Worm (Caenorhabditis elegans) whole organism, L4/young adult: Measurements from ENCODE around the gene prx-14.
"Not testable (repeated sequence)": the region's sequence is repeated elsewhere in the genome, so short reads cannot be mapped to it uniquely, and the experiment has no call there.

Source experiments
- W03F9.2 ChIP-seq: fragments of 150-350 bp; optimal IDR thresholded peaks from 2 replicates; lab custom pipeline; 2014; ENCODE audit warnings: missing biosample characterization, missing genetic modification characterization
- dao-5 ChIP-seq: sonication (generic microtip); optimal IDR thresholded peaks from 2 replicates; lab custom pipeline; 2016; ENCODE audit warnings: missing genotype, missing genetic modification characterization, moderate library complexity, missing compliant biosample characterization
- him-1 ChIP-seq: sonication (generic microtip); optimal IDR thresholded peaks from 2 replicates; lab custom pipeline; 2016; ENCODE audit warnings: missing genotype, missing genetic modification reagents, missing genetic modification characterization, missing compliant biosample characterization

Gene prx-14

DNA sequence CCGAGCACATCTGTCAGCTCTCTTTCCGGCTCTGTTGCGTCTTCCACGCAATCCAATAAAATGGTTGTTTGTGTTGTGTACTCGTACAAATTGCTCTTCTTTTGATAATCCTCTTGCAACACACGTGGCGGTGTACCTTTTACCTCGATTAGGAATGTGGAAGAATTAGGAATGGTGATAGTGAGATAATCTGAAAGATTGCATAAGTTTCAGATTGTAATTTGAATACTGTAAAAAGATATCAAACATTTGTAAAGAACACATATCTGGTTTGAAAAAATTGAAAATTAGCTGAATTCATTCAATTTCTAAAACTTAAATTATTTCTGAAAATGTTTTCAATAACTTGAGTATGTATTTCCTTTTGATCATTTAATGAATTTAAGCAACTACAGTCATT, 18.1 kb upstream of the prx-14 start, which contains the start of gene C08F8.6:
TSS of gene C08F8.6 (minus strand) at position 101 of the 400 bp plus-strand sequence.
- TF ChIP-seq him-1: no peak
- no peak for TF ChIP-seq W03F9.2 (tag; lab: Kevin White, UChicago)
- TF ChIP-seq dao-5: no peak

DNA sequence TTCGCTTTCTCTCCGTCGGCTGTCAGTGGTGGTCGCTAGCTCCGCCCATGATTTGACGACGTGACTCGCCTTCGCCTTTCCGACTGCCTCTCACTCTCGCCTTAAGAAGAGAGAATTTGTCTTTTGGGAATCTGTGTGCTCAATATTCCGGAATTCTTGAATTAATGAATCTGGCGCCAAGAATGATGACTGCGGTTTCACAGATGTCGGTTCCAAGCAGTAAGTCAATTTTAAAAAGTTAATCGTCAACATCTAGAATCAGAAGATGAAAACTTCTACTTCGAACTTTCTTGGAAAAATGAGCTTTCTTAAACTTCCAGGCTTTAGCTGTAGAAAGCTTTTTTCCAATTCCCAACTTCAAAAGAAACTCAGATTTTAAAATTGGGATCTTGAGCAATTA, 13.3 kb upstream of the prx-14 start, which contains the start of gene nhr-67:
TSS of gene nhr-67 (plus strand) at position 97 of the 400 bp plus-strand sequence.
- no peak for TF ChIP-seq him-1
- TF ChIP-seq dao-5: no peak
- TF ChIP-seq W03F9.2 (tag; lab: Kevin White, UChicago): no peak

DNA sequence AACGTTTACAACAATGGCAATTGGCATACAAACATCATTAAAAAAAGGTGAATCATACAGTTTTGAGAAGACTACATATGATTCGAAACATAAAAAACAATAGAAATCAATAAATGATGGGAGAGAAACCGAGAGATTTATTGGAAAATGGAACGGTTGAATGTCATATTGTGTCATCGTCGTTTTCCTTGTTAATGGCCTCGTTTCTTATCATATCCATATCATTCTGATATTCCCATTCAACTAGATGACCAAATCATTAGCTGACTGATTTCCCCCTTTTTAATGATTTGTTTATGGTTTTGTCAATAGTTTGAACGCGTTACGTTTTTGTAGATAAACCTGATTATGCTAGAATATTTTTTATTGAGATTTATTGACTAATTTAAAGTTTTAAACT, 8.2 kb upstream of the prx-14 start:
- TF ChIP-seq W03F9.2 (tag; lab: Kevin White, UChicago): no peak
- no peak for TF ChIP-seq dao-5

DNA sequence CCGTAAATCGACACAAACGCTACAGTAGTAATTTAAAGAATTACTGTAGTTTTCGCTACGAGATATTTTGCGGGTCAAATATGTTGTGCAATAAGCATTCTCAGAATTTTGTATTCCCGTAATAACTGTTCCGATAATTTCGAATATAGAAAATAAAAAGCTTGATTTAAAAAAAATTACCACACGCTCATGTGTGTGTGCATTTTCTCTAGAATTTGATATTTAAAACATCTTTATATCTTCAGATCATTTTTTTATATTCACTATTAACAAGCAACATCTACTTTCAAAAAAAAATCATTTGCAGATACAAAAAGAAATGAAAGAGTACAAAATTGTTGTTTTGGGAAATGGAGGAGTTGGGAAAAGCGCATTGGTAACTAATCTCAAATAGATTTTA, 6.0 kb upstream of the prx-14 start, which contains the start of gene rap-3:
TSS of gene rap-3 (plus strand) at position 301 of the 400 bp plus-strand sequence.
- TF ChIP-seq dao-5 (no peak), W03F9.2 (tag; lab: Kevin White, UChicago) (no peak), him-1 (no peak)

DNA sequence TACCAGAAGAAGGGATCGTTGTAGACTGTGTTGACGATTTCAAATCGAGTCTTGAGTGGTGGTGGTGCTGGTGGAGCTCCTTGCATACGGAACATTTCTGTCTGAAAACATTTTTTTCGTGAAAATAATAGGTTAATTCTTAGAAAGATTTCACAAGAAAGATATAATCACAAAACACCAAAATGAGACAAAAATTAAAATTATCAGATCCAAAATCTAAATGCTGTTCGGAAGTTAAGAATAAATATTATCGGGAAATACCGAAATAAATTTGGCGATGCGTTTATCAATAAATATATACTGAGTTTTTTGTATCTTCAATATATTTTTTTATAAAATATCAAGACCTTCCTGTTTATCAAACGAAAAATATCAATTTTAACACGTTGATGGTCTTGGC, 4.4 kb upstream of the prx-14 start, which contains the start of gene C08F8.9:
TSS of gene C08F8.9 (minus strand) at position 101 of the 400 bp plus-strand sequence.
- TF ChIP-seq him-1 (no peak), dao-5 (no peak), W03F9.2 (tag; lab: Kevin White, UChicago) (no peak)

DNA sequence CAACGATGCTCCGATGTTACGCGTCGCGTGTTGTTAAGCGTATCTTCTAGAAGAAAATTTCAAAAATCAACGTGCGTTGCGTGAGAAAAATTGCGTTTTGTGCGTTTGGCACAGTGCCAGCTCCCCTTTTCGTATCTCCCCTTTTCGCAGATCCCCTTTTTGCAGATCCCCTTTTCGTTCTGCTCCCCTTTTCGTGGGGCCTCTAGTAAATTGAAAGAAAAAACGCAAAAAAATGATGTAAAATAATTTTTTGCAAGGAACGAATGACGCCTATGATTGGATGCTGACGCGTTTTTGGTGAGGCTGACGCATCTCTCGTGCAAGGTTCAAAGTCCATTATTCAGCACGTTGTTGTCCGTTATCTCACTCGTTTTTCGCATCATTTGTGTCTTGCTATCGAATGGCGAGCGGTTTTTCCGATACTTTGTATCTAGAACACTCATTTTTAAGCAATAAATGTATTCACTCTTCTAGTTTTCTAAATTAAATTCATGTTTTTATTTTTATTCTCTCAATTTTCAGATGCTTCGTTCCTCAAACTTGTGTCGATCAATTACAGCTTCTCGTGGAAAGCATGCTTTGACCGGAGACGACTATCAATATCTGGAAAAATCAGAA, 3.7 kb upstream of the prx-14 start, which contains the start of gene cpt-2:
TSS of gene cpt-2 (plus strand) at position 523 of the 618 bp plus-strand sequence.
- peak; percentile 77 for TF ChIP-seq W03F9.2 (tag; lab: Kevin White, UChicago)
- peak; percentile 25 for TF ChIP-seq him-1

DNA sequence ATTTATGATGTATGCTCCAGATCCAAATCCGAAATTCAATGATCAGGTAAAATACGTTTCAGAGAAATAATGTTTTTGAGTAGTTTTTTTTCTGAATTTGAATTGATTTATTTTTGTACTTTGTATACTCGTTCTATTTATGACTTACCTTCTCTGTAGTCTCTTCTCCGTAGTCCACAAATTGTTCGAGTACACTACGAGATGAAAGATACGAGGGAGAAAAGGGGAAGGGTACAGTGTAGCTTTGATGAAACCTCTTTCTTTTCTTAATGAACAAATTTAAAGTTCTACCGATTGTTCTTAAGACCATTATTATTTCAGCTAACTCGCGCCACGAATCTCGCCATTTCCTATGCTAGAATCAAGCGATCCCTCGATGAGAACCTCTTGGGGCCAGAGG, 2.9 kb upstream of the prx-14 start:
- TF ChIP-seq him-1 (no peak), W03F9.2 (tag; lab: Kevin White, UChicago) (no peak), dao-5 (no peak)

DNA sequence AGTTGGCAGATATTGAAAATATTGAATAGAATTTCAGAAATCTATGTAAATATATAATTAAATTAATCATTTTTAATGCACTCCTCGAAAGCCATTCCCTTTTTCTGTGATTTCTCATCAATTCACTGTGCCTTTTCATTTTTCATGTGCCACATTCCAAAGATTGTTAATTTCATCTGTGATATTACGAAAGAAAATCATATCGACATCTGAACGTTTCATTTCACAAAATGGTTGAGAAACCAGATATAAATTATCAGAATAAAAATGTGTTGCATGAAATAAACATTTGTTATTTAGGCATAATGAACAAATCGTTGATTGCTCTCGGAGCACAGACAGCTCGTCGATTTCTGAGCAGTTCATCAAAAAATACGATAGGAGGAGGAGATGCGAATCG, 1.1 kb downstream of the prx-14 start, which contains the start of gene nuaf-3:
TSS of gene nuaf-3 (plus strand) at position 301 of the 400 bp plus-strand sequence.
- no peak for TF ChIP-seq W03F9.2 (tag; lab: Kevin White, UChicago)
- TF ChIP-seq him-1: no peak
- TF ChIP-seq dao-5: no peak

DNA sequence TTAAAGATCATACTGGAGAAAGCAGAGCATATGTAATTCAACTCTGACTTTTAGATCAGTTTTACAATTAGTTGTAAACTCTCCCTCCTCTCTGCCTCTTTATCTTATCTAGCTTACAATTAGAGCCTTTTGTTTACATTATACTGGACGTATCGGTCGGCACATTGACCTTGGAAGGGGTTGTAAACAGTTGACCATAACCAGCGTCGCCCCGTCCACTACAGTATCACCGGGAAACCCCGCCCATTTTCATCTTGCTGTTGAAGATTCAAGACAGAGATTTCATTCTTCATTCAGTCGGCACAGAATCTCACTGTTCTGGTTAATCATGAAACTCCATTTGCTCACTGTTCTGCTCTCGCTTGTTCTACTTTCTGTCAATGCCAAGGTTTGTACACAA, 3.8 kb downstream of the prx-14 start, which contains the start of gene sdz-27:
TSS of gene sdz-27 (plus strand) at position 301 of the 400 bp plus-strand sequence.
- TF ChIP-seq dao-5: no peak
- no peak for TF ChIP-seq W03F9.2 (tag; lab: Kevin White, UChicago)
- TF ChIP-seq him-1: no peak

DNA sequence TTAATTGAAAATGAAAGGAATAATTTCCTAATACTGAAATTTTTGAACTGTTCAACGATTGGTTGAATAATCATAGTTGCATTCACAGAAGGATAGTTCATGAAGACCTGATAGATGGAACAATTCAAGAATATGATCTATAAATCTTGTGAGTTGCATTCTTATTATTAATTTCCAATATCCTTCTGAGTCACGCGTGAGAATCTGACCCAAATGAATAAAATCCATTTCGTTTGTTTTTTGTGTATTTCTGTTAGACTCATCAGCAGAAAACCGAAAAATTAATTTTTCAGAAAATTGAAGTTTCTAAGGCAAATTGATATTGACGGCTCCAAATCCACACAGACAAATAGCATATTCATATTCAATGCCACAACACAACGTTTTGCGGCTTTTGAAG, 6.5 kb downstream of the prx-14 start, which contains the start of gene fbxb-79:
TSS of gene fbxb-79 (minus strand) at position 101 of the 400 bp plus-strand sequence.
- TF ChIP-seq him-1: no peak
- no peak for TF ChIP-seq dao-5
- TF ChIP-seq W03F9.2 (tag; lab: Kevin White, UChicago): no peak

DNA sequence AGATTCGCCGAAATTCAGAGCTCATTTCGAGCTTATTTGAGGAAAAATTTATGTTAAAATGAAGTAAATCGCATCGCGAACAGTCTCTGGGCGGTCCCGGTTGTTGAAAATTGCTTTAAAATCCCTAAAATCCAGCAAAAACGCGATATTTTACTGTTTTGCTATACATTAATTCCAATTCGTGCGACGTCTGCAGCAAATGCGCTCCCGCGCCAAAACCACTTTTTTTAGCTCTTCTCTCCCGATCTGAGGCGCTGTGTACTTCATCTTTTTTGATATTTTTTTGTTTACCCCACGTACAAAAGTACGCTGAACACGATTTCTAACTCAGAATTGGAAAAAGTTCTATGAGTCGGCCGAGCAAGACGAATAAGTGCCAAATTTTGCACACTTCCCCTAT, 16.1 kb downstream of the prx-14 start, which contains the start of gene R07H5.16:
TSS of gene R07H5.16 (plus strand) at position 348 of the 400 bp plus-strand sequence.
- not testable (repeated sequence) for TF ChIP-seq W03F9.2 (tag; lab: Kevin White, UChicago); dao-5; him-1

DNA sequence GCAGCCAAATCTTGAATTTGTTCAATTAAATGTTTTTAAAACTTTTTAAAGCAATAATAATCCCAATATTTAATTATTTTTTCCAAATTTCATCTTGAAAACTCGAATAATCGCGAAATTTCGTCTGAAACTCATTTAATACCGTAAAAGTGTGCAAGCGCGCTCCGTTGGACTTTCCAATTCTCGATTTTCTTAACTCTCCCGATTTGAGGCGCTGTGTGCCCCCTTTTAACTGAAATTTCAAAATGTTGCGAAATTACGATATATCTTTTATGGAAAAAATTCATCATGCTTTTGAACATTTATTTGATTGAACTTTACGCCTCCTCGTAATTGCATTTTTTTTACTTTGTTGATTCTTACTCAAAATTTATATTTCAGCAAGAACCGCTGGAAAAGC, 19.5 kb downstream of the prx-14 start, which contains the start of gene R07H5.11:
TSS of gene R07H5.11 (plus strand) at position 380 of the 400 bp plus-strand sequence.
- not testable (repeated sequence) for TF ChIP-seq dao-5; W03F9.2 (tag; lab: Kevin White, UChicago); him-1

DNA sequence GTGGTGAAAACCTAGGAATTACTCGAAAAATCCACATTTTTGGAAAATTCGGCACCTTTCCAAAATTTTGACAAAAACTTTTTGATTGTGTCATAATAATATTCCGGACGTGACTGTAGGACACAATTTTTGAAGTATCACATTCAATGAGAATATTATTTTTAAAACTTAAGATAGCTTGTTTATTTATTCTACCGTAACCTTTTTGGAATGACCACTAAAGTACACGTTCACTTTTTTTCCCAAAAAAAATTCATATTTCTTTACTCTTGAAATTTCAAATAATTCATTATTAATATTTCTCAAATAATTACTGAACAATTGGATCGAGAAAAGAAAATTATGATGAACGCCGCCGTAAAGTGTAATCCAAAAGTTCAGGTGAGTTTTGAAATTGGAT, 24.3 kb downstream of the prx-14 start, which contains the start of gene R07H5.9:
TSS of gene R07H5.9 (plus strand) at position 301 of the 400 bp plus-strand sequence.
- TF ChIP-seq him-1 (no peak), dao-5 (no peak), W03F9.2 (tag; lab: Kevin White, UChicago) (no peak)

DNA sequence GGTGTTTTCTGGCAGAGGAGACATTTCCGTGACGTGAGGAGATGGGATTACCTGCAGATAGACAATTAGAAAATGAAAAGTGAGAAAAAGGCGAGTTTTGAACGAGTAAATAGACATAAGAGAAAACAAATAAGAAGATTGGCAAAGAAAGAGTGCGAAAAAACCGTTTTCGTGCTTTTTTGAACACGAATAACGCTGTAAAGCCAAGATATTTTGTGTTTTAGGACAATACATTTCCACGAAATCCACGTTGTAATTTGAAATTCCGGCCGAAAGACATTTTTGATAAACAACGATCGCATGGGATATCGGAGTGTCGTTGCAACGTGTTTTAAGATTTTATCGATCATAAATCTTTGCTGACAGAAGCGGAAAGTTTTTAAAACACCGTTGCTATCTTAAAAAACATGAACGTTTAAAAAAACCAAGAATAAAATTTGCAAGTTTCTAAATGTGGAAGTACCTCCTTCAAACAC, 27.9 kb downstream of the prx-14 start, which contains the start of gene adk-1:
TSS of gene adk-1 (minus strand) at position 51 of the 476 bp plus-strand sequence.
- TF ChIP-seq W03F9.2 (tag; lab: Kevin White, UChicago): no peak
- no peak for TF ChIP-seq dao-5

DNA sequence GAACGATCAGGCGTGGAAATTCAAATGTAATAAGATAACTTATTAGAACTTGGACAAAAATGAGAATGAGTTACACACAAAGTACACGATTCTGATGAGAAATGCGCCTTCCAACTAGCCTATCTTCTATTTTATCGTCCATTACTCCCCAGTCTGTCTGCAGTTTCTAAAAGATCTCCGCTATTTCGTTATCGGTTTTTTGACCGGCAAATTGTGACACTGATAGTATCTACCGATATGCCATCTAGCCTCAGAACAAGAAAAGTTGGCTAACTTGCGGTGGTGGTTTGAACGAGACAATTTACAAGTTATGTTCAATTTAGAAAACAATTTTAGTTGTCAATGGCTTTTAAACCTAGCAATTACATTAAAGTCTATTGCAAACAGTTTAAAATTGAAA, 28.6 kb downstream of the prx-14 start:
- TF ChIP-seq W03F9.2 (tag; lab: Kevin White, UChicago) (no peak), him-1 (no peak), dao-5 (no peak)
